Worm (Caenorhabditis elegans) whole organism, late embryonic: ENCODE data around the gene num-1.

ENCODE experiments used
- ama-1 ChIP-seq: fragments of 150-350 bp; optimal IDR thresholded peaks from 2 replicates; lab custom pipeline; 2014
- ceh-24 ChIP-seq: sonication (generic microtip); optimal IDR thresholded peaks from 2 replicates; lab custom pipeline; 2016; ENCODE audit warnings: mild to moderate bottlenecking, missing genetic modification characterization, missing compliant biosample characterization
- dmd-4 ChIP-seq: sonication (generic microtip); optimal IDR thresholded peaks from 2 replicates; lab custom pipeline; 2016; ENCODE audit warnings: borderline replicate concordance, missing genetic modification characterization, missing compliant biosample characterization
- dve-1 ChIP-seq: sonication (generic microtip); optimal IDR thresholded peaks from 2 replicates; lab custom pipeline; 2017; ENCODE audit warnings: antibody characterized with exemption, mild to moderate bottlenecking, missing genetic modification characterization, missing compliant biosample characterization
- elt-2 ChIP-seq: sonication (generic microtip); optimal IDR thresholded peaks from 2 replicates; lab custom pipeline; 2016; ENCODE audit warnings: missing genetic modification reagents, missing genetic modification characterization, missing compliant biosample characterization
- nhr-11 ChIP-seq: fragments of 150-350 bp; optimal IDR thresholded peaks from 2 replicates; lab custom pipeline; 2014; ENCODE audit warnings: missing biosample characterization, missing genetic modification characterization
- pha-4 ChIP-seq: fragments of 150-350 bp; optimal IDR thresholded peaks from 2 replicates; lab custom pipeline; 2018; ENCODE audit warnings: missing biosample characterization, missing genetic modification reagents, missing genetic modification characterization
- rnt-1 ChIP-seq: sonication (generic microtip); optimal IDR thresholded peaks from 2 replicates; lab custom pipeline; 2016; ENCODE audit warnings: missing genetic modification characterization, missing compliant biosample characterization
- unc-3 ChIP-seq, 2 experiments: fragments of 200-800 bp in 1 of 2; sonication (Bioruptor generic) in 1 of 2; sonication (generic microtip) in 1 of 2; conservative IDR thresholded peaks in 1 of 2; optimal IDR thresholded peaks in 1 of 2; 2 replicates each; pipeline versions ENCODE4 v1.3.6 to Lab custom; 2016 to 2022; ENCODE audit warnings: missing compliant biosample characterization in 2 of 2, missing genetic modification characterization in 2 of 2, missing genetic modification reagents in 1 of 2

- TF ChIP-seq nhr-11 (no peak), ceh-24 (no peak), dve-1 (tag; lab: Kevin White, UChicago) (no peak), ama-1 (lab: Kevin White, UChicago) (no peak), dmd-4 (tag; lab: Kevin White, UChicago) (no peak), pha-4 (tag; lab: Kevin White, UChicago) (no peak), rnt-1 (no peak), elt-2 (tag; lab: Kevin White, UChicago) (no peak), unc-3 (GFP tag; conservative IDR thresholded peaks at IDR 0.05; lab: Robert Waterston, UW) (no peak), unc-3 (tag; optimal IDR thresholded peaks at IDR 0.05; lab: Kevin White, UChicago) (no peak)
These were observed 39.6 kb upstream of the num-1 start, which contains the start of gene Y44A6D.1 for ce11 chrV:20790011-20790410.
